Fruit fly (Drosophila melanogaster) whole organism, embryonic: Measurements from ENCODE around the gene CG44355.

Source experiments
- Atf6 ChIP-seq: fragments of 200-800 bp; sonication (Bioruptor generic); IDR thresholded peaks from 2 replicates; pipeline ENCODE4 v1.3.6; 2022; ENCODE audit warnings: missing biosample characterization, missing genetic modification characterization
- CG13123 ChIP-seq: fragments of 200-800 bp; sonication (Bioruptor generic); optimal IDR thresholded peaks from 2 replicates; lab custom pipeline; 2016; ENCODE audit warnings: missing biosample characterization, missing genetic modification characterization
- CG13424 ChIP-seq: fragments of 200-800 bp; sonication (Bioruptor generic); optimal IDR thresholded peaks from 2 replicates; lab custom pipeline; 2019; ENCODE audit warnings: missing biosample characterization, mild to moderate bottlenecking, missing genetic modification characterization, moderate library complexity
- CG15269 ChIP-seq: fragments of 200-800 bp; sonication (Bioruptor generic); optimal IDR thresholded peaks from 2 replicates; lab custom pipeline; 2018; ENCODE audit warnings: missing biosample characterization, mild to moderate bottlenecking, missing genetic modification characterization, moderate library complexity
- CG15514 ChIP-seq: fragments of 200-800 bp; sonication (Bioruptor generic); optimal IDR thresholded peaks from 3 replicates; lab custom pipeline; 2017; ENCODE audit warnings: missing biosample characterization, missing genetic modification characterization, mild to moderate bottlenecking, moderate library complexity, missing genetic modification reagents
- CG16815 ChIP-seq: fragments of 200-800 bp; sonication (Bioruptor generic); optimal IDR thresholded peaks from 3 replicates; lab custom pipeline; 2017; ENCODE audit warnings: missing biosample characterization, mild to moderate bottlenecking, missing genetic modification characterization
- CG17359 ChIP-seq: fragments of 200-800 bp; sonication (Bioruptor generic); optimal IDR thresholded peaks from 3 replicates; lab custom pipeline; 2018; ENCODE audit warnings: missing biosample characterization, mild to moderate bottlenecking, missing genetic modification characterization, moderate library complexity
- CG17912 ChIP-seq: fragments of 200-800 bp; sonication (Bioruptor generic); optimal IDR thresholded peaks from 2 replicates; lab custom pipeline; 2018; ENCODE audit warnings: missing biosample characterization, mild to moderate bottlenecking, missing genetic modification characterization
- CG1792 ChIP-seq: fragments of 200-800 bp; sonication (Bioruptor generic); optimal IDR thresholded peaks from 2 replicates; lab custom pipeline; 2016; ENCODE audit warnings: missing biosample characterization, missing genetic modification characterization
- CG18262 ChIP-seq: fragments of 200-800 bp; optimal IDR thresholded peaks from 3 replicates; lab custom pipeline; 2019; ENCODE audit warnings: missing biosample characterization, mild to moderate bottlenecking, missing genetic modification characterization, moderate library complexity
- CG1832 ChIP-seq: fragments of 200-800 bp; sonication (Bioruptor generic); optimal IDR thresholded peaks from 2 replicates; lab custom pipeline; 2017; ENCODE audit warnings: missing biosample characterization, mild to moderate bottlenecking, missing genetic modification characterization, inconsistent platforms
- CG2116 ChIP-seq: fragments of 200-800 bp; sonication (Bioruptor generic); optimal IDR thresholded peaks from 3 replicates; lab custom pipeline; 2018; ENCODE audit warnings: missing biosample characterization, mild to moderate bottlenecking, missing genetic modification characterization
- CG2199 ChIP-seq: fragments of 200-800 bp; sonication (Bioruptor generic); IDR thresholded peaks from 3 replicates; pipeline ENCODE4 v1.3.6; 2022; ENCODE audit warnings: missing biosample characterization, missing genetic modification characterization
- CG33213 ChIP-seq: fragments of 200-800 bp; sonication (Bioruptor generic); optimal IDR thresholded peaks from 3 replicates; lab custom pipeline; 2016; ENCODE audit warnings: missing biosample characterization, missing genetic modification characterization
- CG6272 ChIP-seq: fragments of 200-800 bp; sonication (Bioruptor generic); IDR thresholded peaks from 2 replicates; pipeline ENCODE4 v1.3.6; 2022; ENCODE audit warnings: missing biosample characterization, missing genetic modification characterization
- CG6813 ChIP-seq: fragments of 200-800 bp; sonication (Bioruptor generic); optimal IDR thresholded peaks from 2 replicates; lab custom pipeline; 2017; ENCODE audit warnings: missing biosample characterization, missing genetic modification characterization, mild to moderate bottlenecking, moderate library complexity, missing genetic modification reagents
- CG7963 ChIP-seq: fragments of 200-800 bp; sonication (Bioruptor generic); IDR thresholded peaks from 3 replicates; pipeline ENCODE4 v1.3.6; 2022; ENCODE audit warnings: missing biosample characterization, missing genetic modification characterization; ENCODE audit not compliant: partially characterized antibody
- H2.0 ChIP-seq: fragments of 200-800 bp; sonication (Bioruptor generic); IDR thresholded peaks from 2 replicates; pipeline ENCODE4 v1.3.6; 2022; ENCODE audit warnings: missing biosample characterization, missing genetic modification characterization
- HLH4C ChIP-seq: fragments of 200-800 bp; sonication (Bioruptor generic); IDR thresholded peaks from 3 replicates; pipeline ENCODE4 v1.3.6; 2022; ENCODE audit warnings: missing biosample characterization, missing genetic modification characterization; ENCODE audit not compliant: partially characterized antibody
- Kr ChIP-seq: fragments of 200-800 bp; sonication (Bioruptor generic); optimal IDR thresholded peaks from 2 replicates; lab custom pipeline; 2017; ENCODE audit warnings: missing biosample characterization, mild to moderate bottlenecking, missing genetic modification characterization
- Mrtf ChIP-seq: fragments of 200-800 bp; sonication (Bioruptor generic); IDR thresholded peaks from 3 replicates; pipeline ENCODE4 v1.3.6; 2022; ENCODE audit warnings: missing biosample characterization, missing genetic modification characterization
- Myb ChIP-seq: fragments of 200-800 bp; sonication (Bioruptor generic); optimal IDR thresholded peaks from 2 replicates; lab custom pipeline; 2016; ENCODE audit warnings: missing biosample characterization, missing genetic modification characterization
- Neu2 ChIP-seq: fragments of 200-800 bp; sonication (Bioruptor generic); optimal IDR thresholded peaks from 3 replicates; lab custom pipeline; 2016; ENCODE audit warnings: missing biosample characterization, missing genetic modification characterization, borderline replicate concordance
- Nf-YC ChIP-seq: fragments of 200-800 bp; optimal IDR thresholded peaks from 3 replicates; lab custom pipeline; 2019; ENCODE audit warnings: missing biosample characterization, mild to moderate bottlenecking, missing genetic modification characterization, moderate library complexity
- NfI ChIP-seq: fragments of 200-800 bp; sonication (Bioruptor generic); optimal IDR thresholded peaks from 3 replicates; lab custom pipeline; 2018; ENCODE audit warnings: missing biosample characterization, mild to moderate bottlenecking, missing genetic modification characterization, moderate library complexity
- Poxn ChIP-seq: fragments of 200-800 bp; sonication (Bioruptor generic); IDR thresholded peaks from 2 replicates; pipeline ENCODE4 v1.3.6; 2022; ENCODE audit warnings: missing biosample characterization, missing genetic modification characterization
- Sin3A ChIP-seq: fragments of >200 bp; optimal IDR thresholded peaks from 2 replicates; lab custom pipeline; 2018
- Spps ChIP-seq: fragments of 200-800 bp; sonication (Bioruptor generic); optimal IDR thresholded peaks from 2 replicates; lab custom pipeline; 2018; ENCODE audit warnings: missing biosample characterization, mild to moderate bottlenecking, missing genetic modification characterization
- Ssrp ChIP-seq: fragments of 200-800 bp; sonication (Bioruptor generic); optimal IDR thresholded peaks from 2 replicates; lab custom pipeline; 2018; ENCODE audit warnings: missing biosample characterization, mild to moderate bottlenecking, missing genetic modification characterization, moderate library complexity
- Taf1 ChIP-seq: fragments of 200-800 bp; sonication (Bioruptor generic); IDR thresholded peaks from 2 replicates; pipeline ENCODE4 v1.3.6; 2022; ENCODE audit warnings: missing biosample characterization, missing genetic modification characterization
- Xrp1 ChIP-seq: fragments of 200-800 bp; sonication (Bioruptor generic); IDR thresholded peaks from 2 replicates; pipeline ENCODE4 v1.3.6; 2022; ENCODE audit warnings: missing biosample characterization, missing genetic modification characterization
- amos ChIP-seq: fragments of 200-800 bp; sonication (Bioruptor generic); IDR thresholded peaks from 2 replicates; pipeline ENCODE4 v1.3.6; 2022; ENCODE audit warnings: missing biosample characterization, missing genetic modification characterization; ENCODE audit not compliant: partially characterized antibody
- bbx ChIP-seq: fragments of 200-800 bp; sonication (Bioruptor generic); IDR thresholded peaks from 2 replicates; pipeline ENCODE4 v1.3.6; 2022; ENCODE audit warnings: missing biosample characterization, missing genetic modification characterization; ENCODE audit not compliant: partially characterized antibody
- caup ChIP-seq: fragments of 200-800 bp; sonication (Bioruptor generic); optimal IDR thresholded peaks from 3 replicates; lab custom pipeline; 2017; ENCODE audit warnings: missing biosample characterization, mild to moderate bottlenecking, missing genetic modification characterization, moderate library complexity; ENCODE audit not compliant: severe bottlenecking
- cg ChIP-seq: fragments of 200-800 bp; sonication (Bioruptor generic); optimal IDR thresholded peaks from 3 replicates; lab custom pipeline; 2019; ENCODE audit warnings: missing biosample characterization, mild to moderate bottlenecking, missing genetic modification characterization, moderate library complexity
- esg ChIP-seq: fragments of 200-800 bp; sonication (Bioruptor generic); conservative IDR thresholded peaks from 2 replicates; pipeline ENCODE4 v1.3.6; 2022; ENCODE audit warnings: missing biosample characterization, missing genetic modification characterization
- eve ChIP-seq, 2 experiments: fragments of >200 bp; optimal IDR thresholded peaks; 2 replicates each; lab custom pipeline; 2017; ENCODE audit warnings: missing biosample characterization in 2 of 2, missing genetic modification characterization in 2 of 2
- fd102C ChIP-seq: fragments of 200-800 bp; sonication (Bioruptor generic); optimal IDR thresholded peaks from 2 replicates; lab custom pipeline; 2018; ENCODE audit warnings: missing biosample characterization, mild to moderate bottlenecking, missing genetic modification characterization, moderate library complexity
- jing ChIP-seq: fragments of 200-800 bp; sonication (Bioruptor generic); optimal IDR thresholded peaks from 2 replicates; lab custom pipeline; 2018; ENCODE audit warnings: missing biosample characterization, mild to moderate bottlenecking, missing genetic modification characterization
- pho ChIP-seq: fragments of 200-800 bp; sonication (Bioruptor generic); optimal IDR thresholded peaks from 2 replicates; lab custom pipeline; 2016; ENCODE audit warnings: missing biosample characterization, missing genetic modification characterization
- prd ChIP-seq, 3 experiments: fragments of >200 bp in 2 of 3; fragments of 200-800 bp in 1 of 3; sonication (Bioruptor generic) in 1 of 3; optimal IDR thresholded peaks in 2 of 3; IDR thresholded peaks in 1 of 3; 2 replicates in 2 of 3; 3 replicates in 1 of 3; pipeline versions ENCODE4 v1.3.6 to Lab custom; 2017 to 2022; ENCODE audit warnings: missing biosample characterization in 1 of 3, missing genetic modification characterization in 1 of 3
- scrt ChIP-seq: fragments of 200-800 bp; sonication (Bioruptor generic); optimal IDR thresholded peaks from 2 replicates; lab custom pipeline; 2018; ENCODE audit warnings: missing biosample characterization, mild to moderate bottlenecking, missing genetic modification characterization, moderate library complexity
- shn ChIP-seq: fragments of 200-800 bp; sonication (Bioruptor generic); optimal IDR thresholded peaks from 3 replicates; lab custom pipeline; 2016; ENCODE audit warnings: missing biosample characterization, missing genetic modification characterization
- sisA ChIP-seq: fragments of 200-800 bp; sonication (Bioruptor generic); IDR thresholded peaks from 2 replicates; pipeline ENCODE4 v1.3.6; 2022; ENCODE audit warnings: missing biosample characterization, missing genetic modification characterization
- slou ChIP-seq: fragments of 200-800 bp; sonication (Bioruptor generic); optimal IDR thresholded peaks from 3 replicates; lab custom pipeline; 2016; ENCODE audit warnings: missing biosample characterization, missing genetic modification characterization
- twi ChIP-seq: fragments of 200-800 bp; optimal IDR thresholded peaks from 2 replicates; lab custom pipeline; 2019; ENCODE audit warnings: missing biosample characterization, mild to moderate bottlenecking, missing genetic modification characterization, moderate library complexity
- yki ChIP-seq: fragments of >200 bp; optimal IDR thresholded peaks from 3 replicates; lab custom pipeline; 2018

Gene CG44355

dm6 chr3L:12266343-12267287 lies 44.0 kb upstream of the CG44355 start, which contains the start of gene app (continued):
- peak; percentile 90 for TF ChIP-seq CG15269
- peak; percentile 85 for TF ChIP-seq esg (GFP tag; lab: Robert Waterston, UW)
- peak; percentile 74 for TF ChIP-seq CG16815 (GFP tag; lab: Kevin White, UChicago)
- peak; percentile 90 for TF ChIP-seq Atf6 (GFP tag; lab: Robert Waterston, UW)
- no peak for TF ChIP-seq slou
- TF ChIP-seq Ssrp, result peak; percentile 81
- peak; percentile 53; the same call in 1 of the 2 replicates for TF ChIP-seq Poxn
- no peak for TF ChIP-seq prd (optimal IDR thresholded peaks at IDR 0.05; lab: Kevin White, UChicago)
- TF ChIP-seq prd (GFP tag; IDR thresholded peaks at IDR 0.05; lab: Robert Waterston, UW), result peak; percentile 95
- peak; percentile 34 for TF ChIP-seq Myb (GFP tag; lab: Kevin White, UChicago)
- peak; percentile 68 for TF ChIP-seq pho (GFP tag; lab: Kevin White, UChicago)
- TF ChIP-seq Sin3A, result peak; percentile 56
- peak; percentile 24 for TF ChIP-seq Spps
- TF ChIP-seq bbx (GFP tag; lab: Robert Waterston, UW), result peak; percentile 63
- TF ChIP-seq CG7963 (GFP tag; lab: Robert Waterston, UW), result no peak
- 0 out of 3 replicates have a peak, but pooled peaks have one; percentile 13 for TF ChIP-seq HLH4C (GFP tag; lab: Robert Waterston, UW)
- TF ChIP-seq fd102C (GFP tag; lab: Kevin White, UChicago), result no peak
- peak; percentile 89 for TF ChIP-seq CG17912 (GFP tag; lab: Kevin White, UChicago)
- no peak for TF ChIP-seq yki (lab: Kevin White, UChicago)
- TF ChIP-seq CG2116 (GFP tag; lab: Kevin White, UChicago), result peak; percentile 78
- 0 out of 2 replicates have a peak, but pooled peaks have one; percentile 42 for TF ChIP-seq Taf1 (GFP tag; lab: Robert Waterston, UW)
- peak; percentile 90 for TF ChIP-seq H2.0 (GFP tag; lab: Robert Waterston, UW)
- peak; percentile 77 for TF ChIP-seq twi
- peak; percentile 78 for TF ChIP-seq CG6272 (GFP tag; lab: Robert Waterston, UW)
- TF ChIP-seq CG13123 (GFP tag; lab: Kevin White, UChicago), result peak; percentile 57
- peak; percentile 70 for TF ChIP-seq sisA (GFP tag; lab: Robert Waterston, UW)
- peak; percentile 95 for TF ChIP-seq Xrp1
- peak; percentile 78 for TF ChIP-seq jing
- peak; percentile 93 for TF ChIP-seq CG13424 (tag; lab: Kevin White, UChicago)
- peak; percentile 37 for TF ChIP-seq Neu2
- peak; percentile 82 for TF ChIP-seq Mrtf
- peak; percentile 80 for TF ChIP-seq scrt (GFP tag; lab: Kevin White, UChicago)
- TF ChIP-seq CG15514 (GFP tag; lab: Kevin White, UChicago), result peak; percentile 83
- TF ChIP-seq caup, result peak; percentile 89
- TF ChIP-seq NfI (GFP tag; lab: Kevin White, UChicago), result peak; percentile 95
- TF ChIP-seq eve (GFP tag; optimal IDR thresholded peaks at IDR 0.05; lab: Kevin White, UChicago), result peak in 1 of 2 experiments; percentile 36
- TF ChIP-seq Nf-YC, result peak; percentile 74
- TF ChIP-seq CG6813 (GFP tag; lab: Kevin White, UChicago), result peak; percentile 91
- peak; percentile 67 for TF ChIP-seq CG33213 (GFP tag; lab: Kevin White, UChicago)
- no peak for TF ChIP-seq Kr (GFP tag; lab: Kevin White, UChicago)
- TF ChIP-seq amos (GFP tag; lab: Robert Waterston, UW), result no peak; the same call in 1 of the 2 replicates
- peak; percentile 37 for TF ChIP-seq CG1792 (GFP tag; lab: Kevin White, UChicago)
- peak; percentile 53 for TF ChIP-seq shn (GFP tag; lab: Kevin White, UChicago)
- TF ChIP-seq CG18262, result peak; percentile 89
- TF ChIP-seq cg, result peak; percentile 83
- TF ChIP-seq CG17359 (tag; lab: Kevin White, UChicago), result peak; percentile 89
- peak; percentile 25 for TF ChIP-seq CG1832 (GFP tag; lab: Kevin White, UChicago)
- TF ChIP-seq CG2199 (GFP tag; lab: Robert Waterston, UW), result peak; percentile 77; the same call in 1 of the 3 replicates
